Worm (Caenorhabditis elegans): ENCODE results near the gene nhr-192.
"Not testable (repeated sequence)": the region's sequence is repeated elsewhere in the genome, so short reads cannot be mapped to it uniquely, and the experiment has no call there.

nhr-192 gene

ce11 chrV:10049192-10049816 lies 21.1 kb downstream of the nhr-192 start:
- not testable (repeated sequence) for TF ChIP-seq efl-1 (optimal IDR thresholded peaks at IDR 0.05)
- TF ChIP-seq efl-1 (GFP tag; optimal IDR thresholded peaks at IDR 0.05 in 1 of 2) (peak in 1 of 2 experiments; percentile 78), grh-1 (GFP tag; IDR thresholded peaks at IDR 0.05) (peak; percentile 74), nhr-19 (GFP tag; conservative IDR thresholded peaks at IDR 0.05) (peak; percentile 42), isw-1 (GFP tag; IDR thresholded peaks at IDR 0.05) (peak; percentile 12; the same call in 1 of the 2 replicates)

ce11 chrV:10047189-10047588 lies 23.3 kb downstream of the nhr-192 start:
- TF ChIP-seq C04F5.9 (tag; optimal IDR thresholded peaks at IDR 0.05) (no peak), isw-1 (GFP tag; IDR thresholded peaks at IDR 0.05) (no peak), irx-1 (tag; optimal IDR thresholded peaks at IDR 0.05) (no peak), xbp-1 (tag; optimal IDR thresholded peaks at IDR 0.05) (no peak), swsn-7 (tag; optimal IDR thresholded peaks at IDR 0.05) (no peak), rnt-1 (tag; optimal IDR thresholded peaks at IDR 0.05) (no peak), efl-3 (GFP tag; optimal IDR thresholded peaks at IDR 0.05) (no peak), mdl-1 (tag; optimal IDR thresholded peaks at IDR 0.05) (no peak), mep-1 (tag; optimal IDR thresholded peaks at IDR 0.05) (no peak), efl-1 (optimal IDR thresholded peaks at IDR 0.05) (no peak), efl-1 (GFP tag; optimal IDR thresholded peaks at IDR 0.05 in 1 of 2) (no peak), lin-39 (tag; optimal IDR thresholded peaks at IDR 0.05) (no peak), hlh-17 (GFP tag; optimal IDR thresholded peaks at IDR 0.05; ENCODE audit: borderline replicate concordance) (no peak), blmp-1 (tag; optimal IDR thresholded peaks at IDR 0.05) (no peak), C16A3.4 (tag; optimal IDR thresholded peaks at IDR 0.05) (no peak)

DNA sequence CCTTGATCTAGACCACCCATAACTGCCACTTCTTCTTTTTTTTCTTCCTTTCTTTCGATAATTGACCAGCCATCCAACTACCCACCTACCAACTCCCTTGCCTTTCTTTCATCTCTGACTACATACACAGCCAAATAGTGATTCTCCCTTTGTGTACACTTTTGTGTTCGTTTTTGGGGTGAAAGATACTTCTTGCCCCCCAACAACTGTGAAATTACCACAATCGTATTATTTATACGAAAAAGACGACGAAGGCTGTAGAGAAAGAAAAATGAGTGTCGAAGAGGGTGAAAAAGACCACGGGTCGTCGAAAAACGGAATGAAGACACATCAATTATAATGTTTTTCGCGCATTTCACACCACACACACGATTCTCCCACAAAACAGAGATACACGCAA lies 23.9 kb downstream of the nhr-192 start:
- peak; percentile 24 for TF ChIP-seq xbp-1 (tag; optimal IDR thresholded peaks at IDR 0.05)
- TF ChIP-seq unc-30 (tag; optimal IDR thresholded peaks at IDR 0.05) = no peak
- TF ChIP-seq snu-23 (GFP tag; optimal IDR thresholded peaks at IDR 0.05) = peak; percentile 1
- peak; percentile 54 for TF ChIP-seq lin-14 (GFP tag; optimal IDR thresholded peaks at IDR 0.05)
- TF ChIP-seq zip-4 (GFP tag; optimal IDR thresholded peaks at IDR 0.05) = no peak
- TF ChIP-seq mef-2 (tag; optimal IDR thresholded peaks at IDR 0.05) = no peak
- no peak for TF ChIP-seq tlp-1 (tag; optimal IDR thresholded peaks at IDR 0.05)
- no peak for TF ChIP-seq irx-1 (tag; optimal IDR thresholded peaks at IDR 0.05)
- TF ChIP-seq nhr-11 (tag; optimal IDR thresholded peaks at IDR 0.05) = no peak
- peak; percentile 79 for TF ChIP-seq blmp-1 (tag; optimal IDR thresholded peaks at IDR 0.05)
- peak; percentile 51 for TF ChIP-seq mep-1 (tag; optimal IDR thresholded peaks at IDR 0.05)
- peak; percentile 76 for TF ChIP-seq nhr-85 (tag)
- TF ChIP-seq nhr-20 (tag; optimal IDR thresholded peaks at IDR 0.05) = peak; percentile 10
- no peak for TF ChIP-seq aha-1 (tag; optimal IDR thresholded peaks at IDR 0.05)
- no peak for TF ChIP-seq efl-1 (optimal IDR thresholded peaks at IDR 0.05)
- peak in 1 of 2 experiments; percentile 72 for TF ChIP-seq efl-1 (GFP tag; optimal IDR thresholded peaks at IDR 0.05 in 1 of 2)
- peak in 1 of 2 experiments; percentile 16 for TF ChIP-seq lin-35 (GFP tag; optimal IDR thresholded peaks at IDR 0.05)
- TF ChIP-seq lsy-2 (tag; optimal IDR thresholded peaks at IDR 0.05) = peak in 1 of 2 experiments; percentile 36
- TF ChIP-seq mab-9 (GFP tag; IDR thresholded peaks at IDR 0.05) = no peak
- TF ChIP-seq nhr-19 (GFP tag; conservative IDR thresholded peaks at IDR 0.05) = no peak
- TF ChIP-seq elt-3 (tag; optimal IDR thresholded peaks at IDR 0.05) = peak in 1 of 6 experiments; percentile 37
- no peak for TF ChIP-seq mdl-1 (tag; optimal IDR thresholded peaks at IDR 0.05)
- no peak for TF ChIP-seq sptf-1 (tag; optimal IDR thresholded peaks at IDR 0.05)

ce11 chrV:10044735-10045134 lies 25.7 kb downstream of the nhr-192 start:
- peak; percentile 9 for TF ChIP-seq lin-14 (GFP tag; optimal IDR thresholded peaks at IDR 0.05)
- TF ChIP-seq sox-4 (tag; optimal IDR thresholded peaks at IDR 0.05) = no peak
- no peak for TF ChIP-seq nhr-77 (tag; optimal IDR thresholded peaks at IDR 0.05)
- TF ChIP-seq mep-1 (tag; optimal IDR thresholded peaks at IDR 0.05) = peak; percentile 9
- peak; percentile 16 for TF ChIP-seq nhr-85 (tag)

All from whole organism, L1 larva.